Fruit fly (Drosophila melanogaster) whole organism, embryonic: ENCODE measurements around the gene CG10383.

Experiments used
- CG10274 ChIP-seq: fragments of 200-800 bp; sonication (Bioruptor generic); optimal IDR thresholded peaks from 3 replicates; lab custom pipeline; 2017; ENCODE audit warnings: missing biosample characterization, mild to moderate bottlenecking, missing genetic modification characterization
- CG10543 ChIP-seq: fragments of 200-800 bp; sonication (Bioruptor generic); optimal IDR thresholded peaks from 3 replicates; lab custom pipeline; 2017; ENCODE audit warnings: missing biosample characterization, mild to moderate bottlenecking, missing genetic modification characterization, moderate library complexity
- CG10565 ChIP-seq: fragments of 200-800 bp; sonication (Bioruptor generic); optimal IDR thresholded peaks from 3 replicates; lab custom pipeline; 2016; ENCODE audit warnings: missing biosample characterization, mild to moderate bottlenecking, missing genetic modification characterization
- CG10979 ChIP-seq: fragments of 200-800 bp; sonication (Bioruptor generic); optimal IDR thresholded peaks from 2 replicates; lab custom pipeline; 2018; ENCODE audit warnings: missing biosample characterization, mild to moderate bottlenecking, missing genetic modification characterization, moderate library complexity
- CG11247 ChIP-seq: fragments of 200-800 bp; sonication (Bioruptor generic); IDR thresholded peaks from 2 replicates; pipeline ENCODE4 v1.3.6; 2022; ENCODE audit warnings: missing biosample characterization, missing genetic modification characterization
- CG12155 ChIP-seq: fragments of 200-800 bp; sonication (Bioruptor generic); optimal IDR thresholded peaks from 3 replicates; lab custom pipeline; 2016; ENCODE audit warnings: missing biosample characterization, missing genetic modification characterization
- CG1233 ChIP-seq: fragments of 200-800 bp; sonication (Bioruptor generic); optimal IDR thresholded peaks from 4 replicates; lab custom pipeline; 2018; ENCODE audit warnings: missing biosample characterization, mild to moderate bottlenecking, missing genetic modification characterization
- CG12659 ChIP-seq: fragments of 200-800 bp; sonication (Bioruptor generic); optimal IDR thresholded peaks from 3 replicates; lab custom pipeline; 2017; ENCODE audit warnings: mild to moderate bottlenecking, missing biosample characterization, missing genetic modification reagents, missing genetic modification characterization
- CG13296 ChIP-seq: fragments of 200-800 bp; sonication (Bioruptor generic); optimal IDR thresholded peaks from 3 replicates; lab custom pipeline; 2018; ENCODE audit warnings: missing biosample characterization, mild to moderate bottlenecking, missing genetic modification characterization
- CG13424 ChIP-seq: fragments of 200-800 bp; sonication (Bioruptor generic); optimal IDR thresholded peaks from 2 replicates; lab custom pipeline; 2019; ENCODE audit warnings: missing biosample characterization, mild to moderate bottlenecking, missing genetic modification characterization, moderate library complexity
- CG13775 ChIP-seq: fragments of 200-800 bp; sonication (Bioruptor generic); optimal IDR thresholded peaks from 3 replicates; lab custom pipeline; 2017; ENCODE audit warnings: missing biosample characterization, mild to moderate bottlenecking, missing genetic modification characterization
- CG13894 ChIP-seq: fragments of 200-800 bp; sonication (Bioruptor generic); optimal IDR thresholded peaks from 3 replicates; lab custom pipeline; 2018; ENCODE audit warnings: missing biosample characterization, mild to moderate bottlenecking, missing genetic modification characterization, moderate library complexity
- CG14050 ChIP-seq: fragments of 200-800 bp; sonication (Bioruptor generic); IDR thresholded peaks from 3 replicates; pipeline ENCODE4 v1.3.6; 2022; ENCODE audit warnings: missing biosample characterization, missing genetic modification characterization
- CG14965 ChIP-seq: fragments of 200-800 bp; sonication (Bioruptor generic); optimal IDR thresholded peaks from 2 replicates; lab custom pipeline; 2016; ENCODE audit warnings: missing biosample characterization, missing genetic modification characterization, borderline replicate concordance
- CG15073 ChIP-seq: fragments of 200-800 bp; sonication (Bioruptor generic); optimal IDR thresholded peaks from 2 replicates; lab custom pipeline; 2016; ENCODE audit warnings: missing biosample characterization, missing genetic modification characterization
- CG2120 ChIP-seq: fragments of 200-800 bp; sonication (Bioruptor generic); optimal IDR thresholded peaks from 3 replicates; lab custom pipeline; 2016; ENCODE audit warnings: missing biosample characterization, missing genetic modification characterization
- CG31365 ChIP-seq: fragments of 200-800 bp; sonication (Bioruptor generic); optimal IDR thresholded peaks from 2 replicates; lab custom pipeline; 2018; ENCODE audit warnings: missing biosample characterization, mild to moderate bottlenecking, missing genetic modification characterization
- CG34224 ChIP-seq: fragments of 200-800 bp; sonication (Bioruptor generic); IDR thresholded peaks from 3 replicates; pipeline ENCODE4 v1.3.6; 2022; ENCODE audit warnings: missing biosample characterization, missing genetic modification characterization; ENCODE audit not compliant: partially characterized antibody
- CG34376 ChIP-seq: fragments of 200-800 bp; sonication (Bioruptor generic); optimal IDR thresholded peaks from 2 replicates; lab custom pipeline; 2018; ENCODE audit warnings: missing biosample characterization, mild to moderate bottlenecking, missing genetic modification characterization
- CG4404 ChIP-seq: fragments of 200-800 bp; sonication (Bioruptor generic); IDR thresholded peaks from 2 replicates; pipeline ENCODE4 v1.3.6; 2022; ENCODE audit warnings: missing biosample characterization, missing genetic modification characterization
- CG6175 ChIP-seq: fragments of 200-800 bp; sonication (Bioruptor generic); IDR thresholded peaks from 3 replicates; pipeline ENCODE4 v1.3.6; 2022; ENCODE audit warnings: missing biosample characterization, missing genetic modification characterization
- CG6683 ChIP-seq: fragments of 200-800 bp; sonication (Bioruptor generic); optimal IDR thresholded peaks from 2 replicates; lab custom pipeline; 2017; ENCODE audit warnings: missing biosample characterization, mild to moderate bottlenecking, missing genetic modification characterization, missing genetic modification reagents
- CG7928 ChIP-seq: fragments of 200-800 bp; sonication (Bioruptor generic); optimal IDR thresholded peaks from 2 replicates; lab custom pipeline; 2017; ENCODE audit warnings: missing biosample characterization, mild to moderate bottlenecking, missing genetic modification characterization
- CG8359 ChIP-seq: fragments of 200-800 bp; sonication (Bioruptor generic); optimal IDR thresholded peaks from 2 replicates; lab custom pipeline; 2017; ENCODE audit warnings: missing biosample characterization, mild to moderate bottlenecking, missing genetic modification characterization, borderline replicate concordance
- CG9876 ChIP-seq: fragments of 200-800 bp; sonication (Bioruptor generic); optimal IDR thresholded peaks from 2 replicates; lab custom pipeline; 2016; ENCODE audit warnings: missing biosample characterization, missing genetic modification characterization
- Camta ChIP-seq: fragments of 200-800 bp; sonication (Bioruptor generic); optimal IDR thresholded peaks from 2 replicates; lab custom pipeline; 2016; ENCODE audit warnings: missing biosample characterization, missing genetic modification characterization
- D19B ChIP-seq: fragments of 200-800 bp; sonication (Bioruptor generic); optimal IDR thresholded peaks from 2 replicates; lab custom pipeline; 2017; ENCODE audit warnings: missing biosample characterization, mild to moderate bottlenecking, missing genetic modification characterization
- Elba2 ChIP-seq: fragments of 200-800 bp; sonication (Bioruptor generic); optimal IDR thresholded peaks from 3 replicates; lab custom pipeline; 2016; ENCODE audit warnings: missing biosample characterization, missing genetic modification characterization
- H2.0 ChIP-seq: fragments of 200-800 bp; sonication (Bioruptor generic); IDR thresholded peaks from 2 replicates; pipeline ENCODE4 v1.3.6; 2022; ENCODE audit warnings: missing biosample characterization, missing genetic modification characterization
- HLH4C ChIP-seq: fragments of 200-800 bp; sonication (Bioruptor generic); IDR thresholded peaks from 3 replicates; pipeline ENCODE4 v1.3.6; 2022; ENCODE audit warnings: missing biosample characterization, missing genetic modification characterization; ENCODE audit not compliant: partially characterized antibody
- HmgD ChIP-seq: fragments of 200-800 bp; sonication (Bioruptor generic); optimal IDR thresholded peaks from 3 replicates; lab custom pipeline; 2016; ENCODE audit warnings: missing biosample characterization, missing genetic modification characterization
- Hr51 ChIP-seq, 2 experiments: fragments of 200-800 bp; sonication (Bioruptor generic); optimal IDR thresholded peaks; 2 replicates in 1 of 2; 3 replicates in 1 of 2; lab custom pipeline; 2016 to 2018; ENCODE audit warnings: missing biosample characterization in 2 of 2, missing genetic modification characterization in 2 of 2, mild to moderate bottlenecking in 1 of 2, moderate library complexity in 1 of 2
- Mes4 ChIP-seq: fragments of 200-800 bp; sonication (Bioruptor generic); optimal IDR thresholded peaks from 2 replicates; lab custom pipeline; 2016; ENCODE audit warnings: missing biosample characterization, missing genetic modification characterization
- Opbp ChIP-seq: fragments of 200-800 bp; sonication (Bioruptor generic); IDR thresholded peaks from 3 replicates; pipeline ENCODE4 v1.3.6; 2022; ENCODE audit warnings: missing biosample characterization, missing genetic modification characterization; ENCODE audit not compliant: partially characterized antibody
- Pdp1 ChIP-seq, 2 experiments: fragments of 200-800 bp; sonication (Bioruptor generic); optimal IDR thresholded peaks; 3 replicates each; lab custom pipeline; 2016; ENCODE audit warnings: missing biosample characterization in 2 of 2, missing genetic modification characterization in 2 of 2, mild to moderate bottlenecking in 1 of 2, moderate library complexity in 1 of 2
- Usf ChIP-seq: fragments of 200-800 bp; sonication (Bioruptor generic); optimal IDR thresholded peaks from 2 replicates; lab custom pipeline; 2017; ENCODE audit warnings: missing genotype, missing biosample characterization, missing genetic modification characterization
- YL-1 ChIP-seq: fragments of 200-800 bp; sonication (Bioruptor generic); optimal IDR thresholded peaks from 3 replicates; lab custom pipeline; 2017; ENCODE audit warnings: missing biosample characterization, mild to moderate bottlenecking, missing genetic modification characterization
- cato ChIP-seq: fragments of 200-800 bp; sonication (Bioruptor generic); optimal IDR thresholded peaks from 2 replicates; lab custom pipeline; 2016; ENCODE audit warnings: missing biosample characterization, missing genetic modification characterization, borderline replicate concordance
- dati ChIP-seq: fragments of 200-800 bp; sonication (Bioruptor generic); IDR thresholded peaks from 2 replicates; pipeline ENCODE4 v1.3.6; 2022; ENCODE audit warnings: missing biosample characterization, missing genetic modification characterization
- dimm ChIP-seq: fragments of 200-800 bp; sonication (Bioruptor generic); IDR thresholded peaks from 2 replicates; pipeline ENCODE4 v1.3.6; 2022; ENCODE audit warnings: missing biosample characterization, missing genetic modification characterization
- dpn ChIP-seq, 2 experiments: fragments of 200-800 bp; sonication (Bioruptor generic); optimal IDR thresholded peaks; 3 replicates each; lab custom pipeline; 2016; ENCODE audit warnings: missing biosample characterization in 2 of 2, missing genetic modification characterization in 2 of 2
- grn ChIP-seq: fragments of 200-800 bp; sonication (Bioruptor generic); optimal IDR thresholded peaks from 3 replicates; lab custom pipeline; 2017; ENCODE audit warnings: missing biosample characterization, missing genetic modification characterization
- lola ChIP-seq, 3 experiments: fragments of >200 bp in 2 of 3; fragments of 200-800 bp in 1 of 3; sonication (Bioruptor generic) in 1 of 3; optimal IDR thresholded peaks; 2 replicates each; lab custom pipeline; 2017 to 2019; ENCODE audit warnings: missing biosample characterization in 3 of 3, missing genetic modification characterization in 3 of 3, mild to moderate bottlenecking in 1 of 3, moderate library complexity in 1 of 3
- nerfin-2 ChIP-seq: fragments of 200-800 bp; sonication (Bioruptor generic); IDR thresholded peaks from 2 replicates; pipeline ENCODE4 v1.3.6; 2022; ENCODE audit warnings: missing biosample characterization, missing genetic modification characterization; ENCODE audit not compliant: partially characterized antibody
- sqz ChIP-seq: fragments of 200-800 bp; sonication (Bioruptor generic); optimal IDR thresholded peaks from 3 replicates; lab custom pipeline; 2018; ENCODE audit warnings: missing biosample characterization, mild to moderate bottlenecking, missing genetic modification characterization
- toy ChIP-seq: fragments of 200-800 bp; sonication (Bioruptor generic); IDR thresholded peaks from 2 replicates; pipeline ENCODE4 v1.3.6; 2022; ENCODE audit warnings: missing biosample characterization, missing genetic modification characterization
- wor ChIP-seq: fragments of 200-800 bp; sonication (Bioruptor generic); IDR thresholded peaks from 2 replicates; pipeline ENCODE4 v1.3.6; 2022; ENCODE audit warnings: missing biosample characterization, missing genetic modification characterization
- zen2 ChIP-seq: fragments of 200-800 bp; sonication (Bioruptor generic); IDR thresholded peaks from 3 replicates; pipeline ENCODE4 v1.3.6; 2022; ENCODE audit warnings: missing biosample characterization, missing genetic modification characterization; ENCODE audit not compliant: partially characterized antibody

Gene CG10383

DNA sequence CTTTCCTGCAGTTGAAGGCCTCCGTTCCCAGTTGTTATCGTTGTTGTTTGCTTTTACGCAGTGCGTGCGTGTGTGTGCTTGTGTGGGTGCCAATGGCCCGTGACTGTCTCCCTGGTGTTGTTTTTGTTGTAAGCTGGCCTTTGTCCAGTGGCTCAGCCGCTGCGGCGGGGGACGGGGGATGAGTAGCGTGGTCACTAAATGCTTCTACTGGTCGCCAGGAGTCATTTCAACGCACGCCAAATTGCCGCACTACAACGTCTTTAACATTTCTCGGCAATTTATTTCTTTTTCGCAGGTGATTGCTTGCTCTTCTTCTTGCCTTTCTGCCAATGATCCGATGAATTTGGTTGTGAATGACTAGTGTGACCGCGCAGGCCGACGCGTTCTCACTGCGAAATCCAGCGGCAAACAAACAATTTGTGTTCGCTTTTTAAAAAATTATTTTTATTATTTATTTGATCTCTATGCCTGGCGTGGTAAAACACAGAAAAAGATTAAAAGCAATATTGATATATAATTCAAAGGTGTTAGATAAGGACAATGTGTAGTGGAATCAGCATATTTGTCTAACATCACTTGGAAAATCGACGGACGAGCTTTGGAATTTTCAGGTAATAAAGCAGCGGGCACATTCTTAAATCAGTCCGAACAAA lies 13.0 kb upstream of the CG10383 start, which contains the start of the genes Faf2 and Grip71 (continued):
- TF ChIP-seq Hr51 (GFP tag; optimal IDR thresholded peaks at IDR 0.05; lab: Kevin White, UChicago) (peak; percentile 79 to 86), CG13894 (tag; lab: Kevin White, UChicago) (peak; percentile 80), Mes4 (GFP tag; lab: Kevin White, UChicago) (peak; percentile 51), D19B (GFP tag; lab: Kevin White, UChicago) (peak; percentile 77), dati (GFP tag; lab: Robert Waterston, UW) (peak; percentile 87), Pdp1 (GFP tag; optimal IDR thresholded peaks at IDR 0.05; lab: Kevin White, UChicago) (peak; percentile 90 to 93), CG10565 (GFP tag; lab: Kevin White, UChicago) (no peak), Camta (peak; percentile 76), CG13296 (GFP tag; lab: Kevin White, UChicago) (peak; percentile 57), CG13775 (GFP tag; lab: Kevin White, UChicago) (peak; percentile 91), CG10979 (tag; lab: Kevin White, UChicago) (peak; percentile 80), Opbp (GFP tag; lab: Robert Waterston, UW) (peak; percentile 31; the same call in 1 of the 3 replicates), nerfin-2 (GFP tag; lab: Robert Waterston, UW) (no peak), CG34224 (GFP tag; lab: Robert Waterston, UW) (0 out of 3 replicates have a peak, but pooled peaks have one; percentile 26), dimm (GFP tag; lab: Robert Waterston, UW) (peak; percentile 82), CG11247 (GFP tag; lab: Robert Waterston, UW) (peak; percentile 94), CG6175 (GFP tag; lab: Robert Waterston, UW) (peak; percentile 84), CG14050 (GFP tag; lab: Robert Waterston, UW) (peak; percentile 92), CG12659 (GFP tag; lab: Kevin White, UChicago) (peak; percentile 95), toy (GFP tag; lab: Robert Waterston, UW) (peak; percentile 64; the same call in 1 of the 2 replicates), H2.0 (peak; percentile 91), grn (GFP tag; lab: Kevin White, UChicago) (peak; percentile 63), CG31365 (no peak), zen2 (GFP tag; lab: Robert Waterston, UW) (no peak), CG6683 (GFP tag; lab: Kevin White, UChicago) (no peak), HmgD (peak; percentile 22), CG9876 (peak; percentile 44), Usf (peak; percentile 87), HLH4C (GFP tag; lab: Robert Waterston, UW) (0 out of 3 replicates have a peak, but pooled peaks have one; percentile 31), CG2120 (peak; percentile 94), sqz (GFP tag; lab: Kevin White, UChicago) (no peak), CG4404 (GFP tag; lab: Robert Waterston, UW) (peak; percentile 95), CG15073 (peak; percentile 99), CG10274 (GFP tag; lab: Kevin White, UChicago) (peak; percentile 52), lola (GFP tag; optimal IDR thresholded peaks at IDR 0.05; lab: Kevin White, UChicago) (peak in 2 of 3 experiments; percentile 86 to 98), CG10543 (GFP tag; lab: Kevin White, UChicago) (peak; percentile 84), CG34376 (GFP tag; lab: Kevin White, UChicago) (no peak), YL-1 (GFP tag; lab: Kevin White, UChicago) (peak; percentile 82), cato (GFP tag; lab: Kevin White, UChicago) (peak; percentile 74), CG13424 (tag; lab: Kevin White, UChicago) (peak; percentile 91), dpn (GFP tag; optimal IDR thresholded peaks at IDR 0.05; lab: Kevin White, UChicago) (peak; percentile 87 to 92), CG12155 (peak; percentile 91), wor (peak; percentile 90), CG8359 (GFP tag; lab: Kevin White, UChicago) (no peak), CG1233 (GFP tag; lab: Kevin White, UChicago) (peak; percentile 78), CG7928 (GFP tag; lab: Kevin White, UChicago) (peak; percentile 69), CG14965 (no peak), Elba2 (GFP tag; lab: Kevin White, UChicago) (peak; percentile 54)
